Fruit fly (Drosophila melanogaster) whole organism, wandering third instar larva: ENCODE data around the gene CG13924.

Experiments
- Abd-B ChIP-seq: fragments of >200 bp; optimal IDR thresholded peaks from 2 replicates; lab custom pipeline; 2017; ENCODE audit warnings: missing biosample characterization, missing genetic modification characterization
- CG32264 ChIP-seq: fragments of 200-800 bp; sonication (Bioruptor generic); optimal IDR thresholded peaks from 2 replicates; lab custom pipeline; 2016; ENCODE audit warnings: missing biosample characterization, missing genetic modification characterization
- CrebA ChIP-seq: fragments of 200-800 bp; sonication (Bioruptor generic); optimal IDR thresholded peaks from 2 replicates; lab custom pipeline; 2016; ENCODE audit warnings: missing biosample characterization, mild to moderate bottlenecking, missing genetic modification characterization, borderline replicate concordance
- GATAd ChIP-seq: sonication (Bioruptor generic); optimal IDR thresholded peaks from 2 replicates; lab custom pipeline; 2016; ENCODE audit warnings: missing biosample characterization, missing genetic modification characterization
- HLH106 ChIP-seq: fragments of 200-800 bp; optimal IDR thresholded peaks from 3 replicates; lab custom pipeline; 2019; ENCODE audit warnings: missing biosample characterization, mild to moderate bottlenecking, missing genetic modification characterization, moderate library complexity
- Hnf4 ChIP-seq: fragments of 200-800 bp; sonication (Bioruptor generic); optimal IDR thresholded peaks from 2 replicates; lab custom pipeline; 2016; ENCODE audit warnings: missing biosample characterization, mild to moderate bottlenecking, missing genetic modification characterization
- Hr78 ChIP-seq: fragments of >200 bp; optimal IDR thresholded peaks from 2 replicates; lab custom pipeline; 2017; ENCODE audit warnings: missing biosample characterization, missing genetic modification characterization
- Hr83 ChIP-seq: fragments of 200-300 bp; sonication (Bioruptor generic); optimal IDR thresholded peaks from 2 replicates; lab custom pipeline; 2016; ENCODE audit warnings: missing biosample characterization, mild to moderate bottlenecking, missing genetic modification characterization, moderate library complexity; ENCODE audit not compliant: poor library complexity, severe bottlenecking
- Jra ChIP-seq: sonication (Bioruptor generic); optimal IDR thresholded peaks from 2 replicates; lab custom pipeline; 2016; ENCODE audit warnings: missing biosample characterization, missing genetic modification characterization
- Mio ChIP-seq: sonication (Bioruptor generic); optimal IDR thresholded peaks from 2 replicates; lab custom pipeline; 2016; ENCODE audit warnings: missing biosample characterization, missing genetic modification characterization
- Myc ChIP-seq: fragments of >200 bp; optimal IDR thresholded peaks from 2 replicates; lab custom pipeline; 2017
- N ChIP-seq: fragments of >200 bp; optimal IDR thresholded peaks from 2 replicates; lab custom pipeline; 2018; ENCODE audit warnings: missing biosample characterization, missing external identifiers, missing genetic modification characterization
- OdsH ChIP-seq: fragments of 200-800 bp; sonication (Bioruptor generic); optimal IDR thresholded peaks from 2 replicates; lab custom pipeline; 2016; ENCODE audit warnings: missing biosample characterization, mild to moderate bottlenecking, missing genetic modification characterization
- Rel ChIP-seq, 2 experiments: fragments of 200-800 bp; sonication (Bioruptor generic) in 1 of 2; optimal IDR thresholded peaks; 2 replicates in 1 of 2; 3 replicates in 1 of 2; lab custom pipeline; 2016 to 2019; ENCODE audit warnings: mild to moderate bottlenecking in 2 of 2, missing biosample characterization in 2 of 2, missing genetic modification characterization in 2 of 2, moderate library complexity in 1 of 2
- Sp1 ChIP-seq: fragments of 200-800 bp; sonication (Bioruptor generic); optimal IDR thresholded peaks from 3 replicates; lab custom pipeline; 2019; ENCODE audit warnings: missing biosample characterization, mild to moderate bottlenecking, missing genetic modification characterization, moderate library complexity
- Vsx2 ChIP-seq: fragments of 200-300, 225-300 bp; sonication (Bioruptor generic); optimal IDR thresholded peaks from 2 replicates; lab custom pipeline; 2018; ENCODE audit warnings: missing biosample characterization, missing genetic modification characterization; ENCODE audit not compliant: partially characterized antibody
- ey ChIP-seq: fragments of 200-800 bp; sonication (Bioruptor generic); optimal IDR thresholded peaks from 2 replicates; lab custom pipeline; 2016; ENCODE audit warnings: missing biosample characterization, missing genetic modification characterization
- h ChIP-seq: fragments of 200-800 bp; sonication (Bioruptor generic); optimal IDR thresholded peaks from 3 replicates; lab custom pipeline; 2016; ENCODE audit warnings: missing biosample characterization, mild to moderate bottlenecking, missing genetic modification characterization
- jim ChIP-seq: fragments of 175-275, 200-325 bp; sonication (Bioruptor generic); optimal IDR thresholded peaks from 2 replicates; lab custom pipeline; 2016; ENCODE audit warnings: missing biosample characterization, mild to moderate bottlenecking, missing genetic modification characterization
- lola ChIP-seq: fragments of >200 bp; optimal IDR thresholded peaks from 2 replicates; lab custom pipeline; 2017; ENCODE audit warnings: missing biosample characterization, missing genetic modification characterization
- pan ChIP-seq: fragments of >200 bp; optimal IDR thresholded peaks from 2 replicates; lab custom pipeline; 2017
- sv ChIP-seq: fragments of 200-800 bp; sonication (Bioruptor generic); optimal IDR thresholded peaks from 3 replicates; lab custom pipeline; 2016; ENCODE audit warnings: missing biosample characterization, missing genetic modification characterization
- usp ChIP-seq: fragments of >200 bp; optimal IDR thresholded peaks from 2 replicates; lab custom pipeline; 2017; ENCODE audit warnings: missing biosample characterization, missing genetic modification characterization
- woc ChIP-seq: sonication (Bioruptor generic); optimal IDR thresholded peaks from 2 replicates; lab custom pipeline; 2016; ENCODE audit warnings: missing biosample characterization, mild to moderate bottlenecking, missing genetic modification characterization

CG13924 gene

dm6 chr3L:1916617-1917016 is 46.8 kb downstream of the CG13924 start:
- TF ChIP-seq N (no peak), CG32264 (GFP tag; lab: Kevin White, UChicago) (no peak), sv (no peak), woc (GFP tag; lab: Kevin White, UChicago) (no peak), h (no peak), usp (no peak), Hnf4 (GFP tag; lab: Kevin White, UChicago) (no peak), jim (GFP tag; lab: Kevin White, UChicago) (no peak), CrebA (no peak), ey (GFP tag; lab: Kevin White, UChicago) (no peak), pan (no peak)

dm6 chr3L:1920051-1920450 is 50.2 kb downstream of the CG13924 start:
- TF ChIP-seq GATAd (GFP tag; lab: Kevin White, UChicago) (no peak), CrebA (no peak), Jra (no peak), Mio (GFP tag; lab: Kevin White, UChicago) (no peak), Vsx2 (GFP tag; lab: Kevin White, UChicago) (no peak)

DNA sequence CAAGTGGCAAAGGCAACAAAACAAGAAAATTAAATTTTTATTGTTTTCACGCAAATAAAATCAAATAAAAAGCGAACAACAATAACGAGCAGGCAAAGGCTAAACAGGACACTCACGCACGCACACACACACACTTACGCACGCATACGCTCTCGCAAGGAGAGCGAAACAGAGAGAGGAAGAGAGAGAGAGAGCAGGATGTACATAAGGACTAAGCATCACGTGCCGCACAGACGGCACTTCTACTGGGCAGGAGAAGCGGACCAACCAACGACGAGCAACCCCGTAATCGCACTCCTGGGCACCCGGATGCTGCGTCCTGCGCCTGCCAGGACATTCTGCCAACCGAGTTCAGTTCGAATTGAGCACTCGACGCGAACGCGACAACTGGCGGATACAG is 51.1 kb downstream of the CG13924 start, which contains the start of gene Dbx:
TSS of gene Dbx (plus strand) at position 365 of the 400 bp plus-strand sequence.
- no peak for TF ChIP-seq GATAd (GFP tag; lab: Kevin White, UChicago)
- no peak for TF ChIP-seq Hr78 (GFP tag; lab: Kevin White, UChicago)
- no peak for TF ChIP-seq lola (GFP tag; lab: Kevin White, UChicago)
- no peak for TF ChIP-seq woc (GFP tag; lab: Kevin White, UChicago)
- TF ChIP-seq OdsH: no peak
- no peak for TF ChIP-seq Rel (GFP tag; optimal IDR thresholded peaks at IDR 0.05; lab: Kevin White, UChicago)
- TF ChIP-seq Rel (tag; optimal IDR thresholded peaks at IDR 0.05; lab: Kevin White, UChicago): no peak
- no peak for TF ChIP-seq sv
- TF ChIP-seq Myc (lab: Kevin White, UChicago): no peak
- no peak for TF ChIP-seq Hr83 (GFP tag; lab: Kevin White, UChicago)
- no peak for TF ChIP-seq Mio (GFP tag; lab: Kevin White, UChicago)
- no peak for TF ChIP-seq Sp1
- TF ChIP-seq Abd-B: no peak
- TF ChIP-seq ey (GFP tag; lab: Kevin White, UChicago): no peak
- TF ChIP-seq HLH106 (tag; lab: Kevin White, UChicago): no peak
- TF ChIP-seq, all 38 proteins: peak for 0
